Worm (Caenorhabditis elegans) whole organism, L4 larva: ENCODE results near the gene clec-67.

Experiments
- D1046.2 ChIP-seq: fragments of 200-800 bp; sonication (Bioruptor generic); IDR thresholded peaks from 2 replicates; pipeline ENCODE4 v1.3.6; 2022; ENCODE audit warnings: missing genetic modification characterization, missing compliant biosample characterization
- F10B5.3 ChIP-seq: sonication (generic microtip); optimal IDR thresholded peaks from 2 replicates; lab custom pipeline; 2016; ENCODE audit warnings: mild to moderate bottlenecking, missing genetic modification characterization, missing compliant biosample characterization
- F49E8.2 ChIP-seq: sonication (generic microtip); optimal IDR thresholded peaks from 2 replicates; lab custom pipeline; 2016; ENCODE audit warnings: missing compliant biosample characterization, mild to moderate bottlenecking, missing genetic modification characterization, borderline replicate concordance
- Y105C5A.15 ChIP-seq: fragments of 200-800 bp; sonication (Bioruptor generic); IDR thresholded peaks from 2 replicates; pipeline ENCODE4 v1.3.6; 2022; ENCODE audit warnings: missing genetic modification characterization, missing compliant biosample characterization
- aha-1 ChIP-seq: fragments of 150-350 bp; peaks from one replicate; lab custom pipeline; 2014; ENCODE audit warnings: missing biosample characterization, missing genetic modification characterization
- aly-2 ChIP-seq: sonication (generic microtip); optimal IDR thresholded peaks from 2 replicates; lab custom pipeline; 2018; ENCODE audit warnings: missing biosample characterization, missing genetic modification characterization
- arid-1 ChIP-seq: fragments of 200-800 bp; sonication (Bioruptor generic); conservative IDR thresholded peaks from 2 replicates; pipeline ENCODE4 v1.3.6; 2022; ENCODE audit warnings: missing genetic modification reagents, missing genetic modification characterization, missing compliant biosample characterization
- ceh-20 ChIP-seq: fragments of 200-800 bp; sonication (Bioruptor generic); IDR thresholded peaks from 2 replicates; pipeline ENCODE4 v1.3.6; 2022; ENCODE audit warnings: missing genetic modification reagents, missing genetic modification characterization, missing compliant biosample characterization
- ceh-32 ChIP-seq: sonication (generic microtip); optimal IDR thresholded peaks from 2 replicates; lab custom pipeline; 2016; ENCODE audit warnings: mild to moderate bottlenecking, missing genetic modification characterization, missing compliant biosample characterization; ENCODE audit not compliant: poor library complexity
- ceh-62 ChIP-seq: sonication (generic microtip); optimal IDR thresholded peaks from 2 replicates; lab custom pipeline; 2017; ENCODE audit warnings: missing biosample characterization, missing genetic modification characterization
- ces-1 ChIP-seq: fragments of 150-350 bp; sonication (generic microtip); optimal IDR thresholded peaks from 4 replicates; lab custom pipeline; 2014; ENCODE audit warnings: missing biosample characterization, missing genetic modification reagents, missing genetic modification characterization
- cey-2 ChIP-seq: sonication (generic microtip); optimal IDR thresholded peaks from 3 replicates; lab custom pipeline; 2017; ENCODE audit warnings: missing genetic modification characterization, mild to moderate bottlenecking, missing compliant biosample characterization, antibody characterized with exemption, borderline replicate concordance; ENCODE audit not compliant: insufficient read depth
- daf-19 ChIP-seq: fragments of 200-800 bp; sonication (Bioruptor generic); conservative IDR thresholded peaks from 2 replicates; pipeline ENCODE4 v1.3.6; 2022; ENCODE audit warnings: missing genetic modification characterization, missing compliant biosample characterization
- dmd-6 ChIP-seq: fragments of 200-800 bp; sonication (Bioruptor generic); IDR thresholded peaks from 2 replicates; pipeline ENCODE4 v1.3.6; 2022; ENCODE audit warnings: missing genetic modification reagents, missing genetic modification characterization, missing compliant biosample characterization
- duxl-1 ChIP-seq: sonication (generic microtip); optimal IDR thresholded peaks from 2 replicates; lab custom pipeline; 2016; ENCODE audit warnings: mild to moderate bottlenecking, missing genetic modification characterization, moderate library complexity, missing compliant biosample characterization; ENCODE audit not compliant: poor library complexity
- fkh-10 ChIP-seq: fragments of 150-350 bp; optimal IDR thresholded peaks from 2 replicates; lab custom pipeline; 2014; ENCODE audit warnings: missing biosample characterization, missing genetic modification reagents, missing genetic modification characterization
- hlh-11 ChIP-seq: fragments of 200-800 bp; sonication (Bioruptor generic); optimal IDR thresholded peaks from 2 replicates; lab custom pipeline; 2018; ENCODE audit warnings: mild to moderate bottlenecking, missing genetic modification characterization, missing compliant biosample characterization
- hlh-30 ChIP-seq: sonication (generic microtip); optimal IDR thresholded peaks from 2 replicates; lab custom pipeline; 2017; ENCODE audit warnings: antibody characterized with exemption, mild to moderate bottlenecking, missing genetic modification characterization, missing compliant biosample characterization; ENCODE audit not compliant: insufficient read depth
- jun-1 ChIP-seq: fragments of 150-350 bp; optimal IDR thresholded peaks from 2 replicates; lab custom pipeline; 2014; ENCODE audit warnings: missing biosample characterization, missing genetic modification reagents, missing genetic modification characterization
- lin-38 ChIP-seq: fragments of 200-800 bp; sonication (Bioruptor generic); IDR thresholded peaks from 2 replicates; pipeline ENCODE4 v1.3.6; 2022; ENCODE audit warnings: missing genetic modification reagents, missing genetic modification characterization, missing compliant biosample characterization
- lin-39 ChIP-seq: fragments of 150-350 bp; optimal IDR thresholded peaks from 2 replicates; lab custom pipeline; 2014; ENCODE audit warnings: missing biosample characterization, missing genetic modification reagents, missing genetic modification characterization
- lsy-2 ChIP-seq, 2 experiments: fragments of 150-350 bp in 1 of 2; sonication (generic microtip) in 1 of 2; optimal IDR thresholded peaks; 2 replicates each; lab custom pipeline; 2014 to 2017; ENCODE audit warnings: missing biosample characterization in 2 of 2, missing genetic modification characterization in 2 of 2
- nhr-102 ChIP-seq: sonication (generic microtip); optimal IDR thresholded peaks from 2 replicates; lab custom pipeline; 2016; ENCODE audit warnings: mild to moderate bottlenecking, missing genetic modification characterization, moderate library complexity, missing compliant biosample characterization
- nhr-237 ChIP-seq: sonication (generic microtip); optimal IDR thresholded peaks from 2 replicates; lab custom pipeline; 2017; ENCODE audit warnings: missing biosample characterization, missing genetic modification characterization
- nhr-41 ChIP-seq: fragments of 200-800 bp; sonication (Bioruptor generic); IDR thresholded peaks from 2 replicates; pipeline ENCODE4 v1.3.6; 2022; ENCODE audit warnings: missing genetic modification reagents, missing genetic modification characterization, missing compliant biosample characterization
- nhr-48 ChIP-seq: sonication (generic microtip); optimal IDR thresholded peaks from 2 replicates; lab custom pipeline; 2016; ENCODE audit warnings: mild to moderate bottlenecking, missing genetic modification characterization, missing compliant biosample characterization
- nhr-6 ChIP-seq: fragments of 150-350 bp; optimal IDR thresholded peaks from 2 replicates; lab custom pipeline; 2014; ENCODE audit warnings: missing biosample characterization, missing genetic modification characterization
- nhr-76 ChIP-seq: fragments of 150-350 bp; optimal IDR thresholded peaks from 2 replicates; lab custom pipeline; 2014; ENCODE audit warnings: missing biosample characterization, missing genetic modification characterization
- nhr-77 ChIP-seq: fragments of 150-350 bp; optimal IDR thresholded peaks from 2 replicates; lab custom pipeline; 2014; ENCODE audit warnings: missing biosample characterization, missing genetic modification characterization
- pha-4 ChIP-seq, 2 experiments: fragments of 150-350 bp in 1 of 2; fragments of 200-800 bp in 1 of 2; sonication (Bioruptor generic) in 1 of 2; IDR thresholded peaks in 1 of 2; optimal IDR thresholded peaks in 1 of 2; 2 replicates each; pipeline versions ENCODE4 v1.3.6 to Lab custom; 2014 to 2022; ENCODE audit warnings: missing genetic modification characterization in 2 of 2, missing genetic modification reagents in 2 of 2, missing biosample characterization in 1 of 2, missing compliant biosample characterization in 1 of 2
- pqm-1 ChIP-seq: sonication (generic microtip); optimal IDR thresholded peaks from 2 replicates; lab custom pipeline; 2017; ENCODE audit warnings: missing biosample characterization, missing genetic modification characterization
- sdz-12 ChIP-seq: fragments of 200-800 bp; sonication (Bioruptor generic); optimal IDR thresholded peaks from 2 replicates; lab custom pipeline; 2018; ENCODE audit warnings: mild to moderate bottlenecking, missing genetic modification characterization, missing compliant biosample characterization
- spr-1 ChIP-seq: sonication (generic microtip); optimal IDR thresholded peaks from 2 replicates; lab custom pipeline; 2016; ENCODE audit warnings: mild to moderate bottlenecking, missing genetic modification characterization, missing compliant biosample characterization
- spr-3 ChIP-seq: fragments of 200-800 bp; sonication (Bioruptor generic); optimal IDR thresholded peaks from 2 replicates; lab custom pipeline; 2018; ENCODE audit warnings: mild to moderate bottlenecking, missing genetic modification characterization, missing compliant biosample characterization
- tra-1 ChIP-seq: fragments of 200-800 bp; sonication (Bioruptor generic); IDR thresholded peaks from 2 replicates; pipeline ENCODE4 v1.3.6; 2022; ENCODE audit warnings: missing genetic modification reagents, missing genetic modification characterization, missing compliant biosample characterization
- unc-130 ChIP-seq: sonication (generic microtip); optimal IDR thresholded peaks from 2 replicates; lab custom pipeline; 2016; ENCODE audit warnings: missing genetic modification reagents, missing genetic modification characterization, missing compliant biosample characterization
- unc-62 ChIP-seq, 3 experiments: fragments of 150-350 bp in 1 of 3; sonication (generic microtip); optimal IDR thresholded peaks in 2 of 3; peaks in 1 of 3; 1 replicate in 1 of 3; 2 replicates in 2 of 3; lab custom pipeline; 2014 to 2017; ENCODE audit warnings: missing biosample characterization in 3 of 3, missing genetic modification characterization in 3 of 3, missing genetic modification reagents in 3 of 3, missing genotype in 1 of 3
- zag-1 ChIP-seq: fragments of 150-350 bp; optimal IDR thresholded peaks from 2 replicates; lab custom pipeline; 2014; ENCODE audit warnings: missing biosample characterization, missing genetic modification characterization
- zfp-2 ChIP-seq: sonication (generic microtip); optimal IDR thresholded peaks from 2 replicates; lab custom pipeline; 2016; ENCODE audit warnings: mild to moderate bottlenecking, missing genetic modification characterization, missing compliant biosample characterization
- zfp-3 ChIP-seq: fragments of 200-800 bp; sonication (Bioruptor generic); conservative IDR thresholded peaks from 2 replicates; pipeline ENCODE4 v1.3.6; 2022; ENCODE audit warnings: missing genetic modification reagents, missing genetic modification characterization, missing compliant biosample characterization

clec-67 gene

DNA sequence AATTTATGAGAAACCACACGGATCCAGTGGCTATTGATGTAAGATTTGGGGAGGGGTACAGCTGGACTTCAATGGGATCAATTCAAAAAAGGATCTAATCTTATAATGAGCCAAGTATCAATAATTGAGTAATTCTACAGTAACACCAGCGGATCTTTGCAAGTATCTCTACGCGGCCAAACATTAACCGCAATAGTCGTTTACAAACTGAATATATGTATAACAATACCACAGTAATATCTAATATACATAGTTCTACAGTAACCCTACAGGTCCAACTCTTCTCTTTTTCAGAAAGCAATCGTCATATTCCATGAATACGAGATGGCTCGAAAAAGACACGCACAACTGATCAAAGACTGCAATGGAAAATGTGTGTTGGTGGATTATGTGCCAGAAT is 29.9 kb upstream of the clec-67 start, which contains the start of gene F56D6.9:
F56D6.9 (plus strand) TSS at position 301 of the 400 bp plus-strand sequence.
- TF ChIP-seq lsy-2 (tag; optimal IDR thresholded peaks at IDR 0.05; lab: Kevin White, UChicago): no peak

DNA sequence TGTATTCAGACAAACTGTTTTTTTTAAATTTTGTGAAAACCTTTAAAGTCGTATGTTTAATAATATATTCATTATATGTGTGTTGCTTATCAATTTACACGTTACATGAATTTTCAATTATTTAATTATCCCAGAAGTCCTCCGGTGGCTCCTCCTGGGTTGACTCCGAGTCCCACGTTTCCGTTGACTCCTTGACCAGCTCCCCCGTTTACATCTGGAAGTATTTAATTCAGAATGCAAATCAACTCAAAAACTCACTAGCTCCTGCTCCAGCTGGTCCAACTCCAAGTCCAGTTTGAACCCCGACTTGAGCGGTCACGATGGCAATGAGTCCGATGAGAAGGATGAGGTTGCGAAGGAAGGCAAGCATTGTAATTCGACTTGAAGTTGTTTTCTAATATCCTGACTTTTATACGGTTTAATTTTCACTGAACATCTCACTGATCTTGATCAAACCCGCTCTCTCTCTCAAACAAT is 27.9 kb upstream of the clec-67 start, which contains the start of gene F56D6.8:
F56D6.8 (minus strand) TSS at position 427 of the 477 bp plus-strand sequence.
- peak in 1 of 2 experiments; percentile 74 for TF ChIP-seq unc-62 (GFP tag; optimal IDR thresholded peaks at IDR 0.05 in 1 of 2; lab: Kevin White, UChicago)
- TF ChIP-seq unc-62 (tag; optimal IDR thresholded peaks at IDR 0.05; lab: Kevin White, UChicago): no peak
- TF ChIP-seq D1046.2 (GFP tag; lab: Robert Waterston, UW): no peak

- TF ChIP-seq nhr-6 (tag; lab: Kevin White, UChicago) (no peak), jun-1 (no peak), zfp-2 (tag; lab: Kevin White, UChicago) (no peak), F49E8.2 (tag; lab: Kevin White, UChicago) (no peak), Y105C5A.15 (GFP tag; lab: Robert Waterston, UW) (no peak), spr-3 (GFP tag; lab: Kevin White, UChicago) (no peak), nhr-41 (GFP tag; lab: Robert Waterston, UW) (no peak), aly-2 (tag; lab: Kevin White, UChicago) (no peak), daf-19 (GFP tag; lab: Robert Waterston, UW) (no peak), tra-1 (GFP tag; lab: Robert Waterston, UW) (no peak), nhr-48 (tag; lab: Kevin White, UChicago) (no peak), unc-130 (no peak)
- TF ChIP-seq, all 104 proteins: peak for 0
Measured at ce11 chrIV:3894770-3895169, 27.2 kb upstream of the clec-67 start, which contains the start of gene dct-8. Gene dct-8 (plus strand): TSS chrIV:3895070.

ce11 chrIV:3899719-3900554 is 22.0 kb upstream of the clec-67 start, which contains the start of gene srz-62:
Gene srz-62 (plus strand): TSS chrIV:3900504.
- no peak for TF ChIP-seq nhr-102 (tag; lab: Kevin White, UChicago)
- no peak for TF ChIP-seq cey-2
- TF ChIP-seq zag-1: no peak
- TF ChIP-seq unc-130: no peak
- no peak for TF ChIP-seq fkh-10 (GFP tag; lab: Kevin White, UChicago)
- TF ChIP-seq ces-1: no peak
- no peak for TF ChIP-seq ceh-32 (tag; lab: Kevin White, UChicago)
- peak; percentile 100 for TF ChIP-seq pqm-1 (tag; lab: Kevin White, UChicago)
- no peak for TF ChIP-seq hlh-30 (tag; lab: Kevin White, UChicago)
- TF ChIP-seq duxl-1 (tag; lab: Kevin White, UChicago): peak; percentile 47
- no peak for TF ChIP-seq ceh-62 (tag; lab: Kevin White, UChicago)
- TF ChIP-seq ceh-20 (GFP tag; lab: Robert Waterston, UW): peak; percentile 66; the same call in 1 of the 2 replicates
- no peak for TF ChIP-seq F10B5.3 (tag; lab: Kevin White, UChicago)
- no peak for TF ChIP-seq arid-1
- peak; percentile 71 for TF ChIP-seq aha-1 (tag; lab: Kevin White, UChicago)
- no peak for TF ChIP-seq lin-38 (GFP tag; lab: Robert Waterston, UW)
- TF ChIP-seq nhr-77 (tag; lab: Kevin White, UChicago): peak; percentile 99
- TF ChIP-seq jun-1: peak; percentile 80
- TF ChIP-seq D1046.2 (GFP tag; lab: Robert Waterston, UW): no peak
- no peak for TF ChIP-seq spr-1 (tag; lab: Kevin White, UChicago)
- peak; percentile 86 for TF ChIP-seq hlh-11 (tag; lab: Kevin White, UChicago)
- no peak for TF ChIP-seq sdz-12 (GFP tag; lab: Kevin White, UChicago)
- TF ChIP-seq nhr-76: no peak
- TF ChIP-seq pha-4 (GFP tag; IDR thresholded peaks at IDR 0.05; lab: Robert Waterston, UW): no peak
- TF ChIP-seq pha-4 (tag; optimal IDR thresholded peaks at IDR 0.05; lab: Kevin White, UChicago): peak; percentile 16
- TF ChIP-seq zfp-2 (tag; lab: Kevin White, UChicago): no peak
- 0 out of 2 replicates have a peak, but pooled peaks have one; percentile 26 for TF ChIP-seq zfp-3
- no peak for TF ChIP-seq lin-39
- TF ChIP-seq nhr-6 (tag; lab: Kevin White, UChicago): peak; percentile 75
- TF ChIP-seq dmd-6 (GFP tag; lab: Robert Waterston, UW): peak; percentile 99
- TF ChIP-seq Y105C5A.15 (GFP tag; lab: Robert Waterston, UW): no peak
- TF ChIP-seq nhr-237 (tag; lab: Kevin White, UChicago): no peak
- TF ChIP-seq daf-19 (GFP tag; lab: Robert Waterston, UW): no peak
